Fruit fly (Drosophila melanogaster): ENCODE results near the gene CG10469.

CG10469 gene

dm6 chr3L:6071454-6072189 is 21.5 kb downstream of the CG10469 start, which contains the start of gene CG6602 (continued):
- TF ChIP-seq Dip2 (GFP tag; IDR thresholded peaks at IDR 0.05) (no peak), sc (optimal IDR thresholded peaks at IDR 0.05) (no peak), sc (GFP tag; optimal IDR thresholded peaks at IDR 0.05) (peak; percentile 55), CG10959 (GFP tag; IDR thresholded peaks at IDR 0.05) (peak; percentile 16; the same call in 1 of the 2 replicates), exex (tag; optimal IDR thresholded peaks at IDR 0.05) (peak; percentile 42), grn (GFP tag; optimal IDR thresholded peaks at IDR 0.05) (peak; percentile 37), pzg (GFP tag; optimal IDR thresholded peaks at IDR 0.05) (peak; percentile 10), CG13624 (GFP tag; optimal IDR thresholded peaks at IDR 0.05) (peak; percentile 14), bcd (GFP tag; optimal IDR thresholded peaks at IDR 0.05) (peak; percentile 87), cwo (GFP tag; optimal IDR thresholded peaks at IDR 0.05) (no peak), unc-4 (GFP tag; IDR thresholded peaks at IDR 0.05; ENCODE audit: partially characterized antibody) (no peak), fru (optimal IDR thresholded peaks at IDR 0.05) (no peak), fd96Cb (tag; optimal IDR thresholded peaks at IDR 0.05) (peak; percentile 57), pfk (GFP tag; optimal IDR thresholded peaks at IDR 0.05) (peak; percentile 44), CG3726 (GFP tag; IDR thresholded peaks at IDR 0.05) (peak; percentile 25; the same call in 1 of the 3 replicates), maf-S (GFP tag; optimal IDR thresholded peaks at IDR 0.05) (peak; percentile 21), E2f1 (GFP tag; IDR thresholded peaks at IDR 0.05) (peak; percentile 74), bowl (GFP tag; IDR thresholded peaks at IDR 0.05) (no peak), zfh1 (GFP tag; IDR thresholded peaks at IDR 0.05) (peak; percentile 79), hbn (GFP tag; IDR thresholded peaks at IDR 0.05; ENCODE audit: partially characterized antibody) (no peak), CG15514 (GFP tag; optimal IDR thresholded peaks at IDR 0.05) (peak; percentile 82), Ets65A (GFP tag) (peak; percentile 97), wdn (GFP tag; IDR thresholded peaks at IDR 0.05) (peak; percentile 9; the same call in 1 of the 2 replicates), CG30431 (GFP tag; optimal IDR thresholded peaks at IDR 0.05) (peak; percentile 67), CG3847 (GFP tag; IDR thresholded peaks at IDR 0.05) (peak; percentile 72), klu (GFP tag; IDR thresholded peaks at IDR 0.05) (0 out of 2 replicates have a peak, but pooled peaks have one; percentile 32), Atf3 (GFP tag; optimal IDR thresholded peaks at IDR 0.05) (no peak), eyg (GFP tag; optimal IDR thresholded peaks at IDR 0.05) (peak; percentile 45), CG18764 (GFP tag; optimal IDR thresholded peaks at IDR 0.05) (peak; percentile 71), da (GFP tag; optimal IDR thresholded peaks at IDR 0.05) (no peak), lola (GFP tag; optimal IDR thresholded peaks at IDR 0.05) (no peak), usp (GFP tag; optimal IDR thresholded peaks at IDR 0.05) (no peak), chm (GFP tag; IDR thresholded peaks at IDR 0.05) (peak; percentile 76), bsh (GFP tag; optimal IDR thresholded peaks at IDR 0.05) (peak in 1 of 2 experiments; percentile 49), CG32532 (GFP tag; IDR thresholded peaks at IDR 0.05) (peak; percentile 87), Aef1 (GFP tag; IDR thresholded peaks at IDR 0.05) (peak; percentile 69; the same call in 2 of the 3 replicates), CG6272 (GFP tag; IDR thresholded peaks at IDR 0.05) (peak; percentile 72), Doc3 (GFP tag; IDR thresholded peaks at IDR 0.05; ENCODE audit: partially characterized antibody) (no peak), Usf (GFP tag; optimal IDR thresholded peaks at IDR 0.05) (peak; percentile 67), schlank (tag; optimal IDR thresholded peaks at IDR 0.05) (peak; percentile 49), slbo (GFP tag; IDR thresholded peaks at IDR 0.05) (peak; percentile 83), gce (GFP tag; IDR thresholded peaks at IDR 0.05) (peak; percentile 50; the same call in 1 of the 3 replicates), eve (GFP tag; optimal IDR thresholded peaks at IDR 0.05) (no peak), Hr51 (GFP tag; optimal IDR thresholded peaks at IDR 0.05) (peak; percentile 12 to 18), sob (GFP tag; IDR thresholded peaks at IDR 0.05) (peak; percentile 80), tgo (GFP tag; IDR thresholded peaks at IDR 0.05) (peak; percentile 77), Opbp (GFP tag; IDR thresholded peaks at IDR 0.05; ENCODE audit: partially characterized antibody) (no peak), CG11247 (GFP tag; IDR thresholded peaks at IDR 0.05) (peak; percentile 71), CG13296 (GFP tag; optimal IDR thresholded peaks at IDR 0.05) (peak; percentile 81), CG43689 (GFP tag; IDR thresholded peaks at IDR 0.05) (peak; percentile 5; the same call in 1 of the 2 replicates)
